Worm (Caenorhabditis elegans) whole organism, L4 larva: ENCODE results near the gene F09A5.3.

Source experiments
- F10B5.3 ChIP-seq: sonication (generic microtip); optimal IDR thresholded peaks from 2 replicates; lab custom pipeline; 2016; ENCODE audit warnings: mild to moderate bottlenecking, missing genetic modification characterization, missing compliant biosample characterization
- F26F4.8 ChIP-seq: fragments of 200-800 bp; sonication (Bioruptor generic); conservative IDR thresholded peaks from 2 replicates; pipeline ENCODE4 v1.3.6; 2022; ENCODE audit warnings: missing genetic modification characterization, missing compliant biosample characterization
- F37D6.2 ChIP-seq: sonication (generic microtip); optimal IDR thresholded peaks from 2 replicates; lab custom pipeline; 2016; ENCODE audit warnings: mild to moderate bottlenecking, missing genetic modification characterization, missing compliant biosample characterization
- Y105C5A.15 ChIP-seq: fragments of 200-800 bp; sonication (Bioruptor generic); IDR thresholded peaks from 2 replicates; pipeline ENCODE4 v1.3.6; 2022; ENCODE audit warnings: missing genetic modification characterization, missing compliant biosample characterization
- Y5F2A.4 ChIP-seq: fragments of 200-800 bp; sonication (Bioruptor generic); optimal IDR thresholded peaks from 2 replicates; lab custom pipeline; 2018; ENCODE audit warnings: mild to moderate bottlenecking, missing genetic modification characterization, missing compliant biosample characterization
- ZK337.2 ChIP-seq: fragments of 200-800 bp; sonication (Bioruptor generic); IDR thresholded peaks from 2 replicates; pipeline ENCODE4 v1.3.6; 2022; ENCODE audit warnings: missing genetic modification reagents, missing genetic modification characterization, missing compliant biosample characterization
- aly-2 ChIP-seq: sonication (generic microtip); optimal IDR thresholded peaks from 2 replicates; lab custom pipeline; 2018; ENCODE audit warnings: missing biosample characterization, missing genetic modification characterization
- ama-1 ChIP-seq: fragments of 150-350 bp; optimal IDR thresholded peaks from 2 replicates; lab custom pipeline; 2014; ENCODE audit warnings: inconsistent platforms, mixed read lengths
- ceh-32 ChIP-seq: sonication (generic microtip); optimal IDR thresholded peaks from 2 replicates; lab custom pipeline; 2016; ENCODE audit warnings: mild to moderate bottlenecking, missing genetic modification characterization, missing compliant biosample characterization; ENCODE audit not compliant: poor library complexity
- ceh-44 ChIP-seq: fragments of 200-800 bp; sonication (Bioruptor generic); IDR thresholded peaks from 2 replicates; pipeline ENCODE4 v1.3.6; 2022; ENCODE audit warnings: missing genetic modification reagents, missing genetic modification characterization, missing compliant biosample characterization
- ceh-62 ChIP-seq: sonication (generic microtip); optimal IDR thresholded peaks from 2 replicates; lab custom pipeline; 2017; ENCODE audit warnings: missing biosample characterization, missing genetic modification characterization
- ceh-82 ChIP-seq: sonication (generic microtip); optimal IDR thresholded peaks from 2 replicates; lab custom pipeline; 2017; ENCODE audit warnings: missing biosample characterization, missing genetic modification characterization
- cey-2 ChIP-seq: sonication (generic microtip); optimal IDR thresholded peaks from 3 replicates; lab custom pipeline; 2017; ENCODE audit warnings: missing genetic modification characterization, mild to moderate bottlenecking, missing compliant biosample characterization, antibody characterized with exemption, borderline replicate concordance; ENCODE audit not compliant: insufficient read depth
- ctbp-1 ChIP-seq: fragments of 200-800 bp; sonication (Bioruptor generic); IDR thresholded peaks from 2 replicates; pipeline ENCODE4 v1.3.6; 2022; ENCODE audit warnings: missing genetic modification reagents, missing genetic modification characterization, missing compliant biosample characterization
- daf-16 ChIP-seq, 3 experiments: sonication (generic microtip); optimal IDR thresholded peaks; 2 replicates each; lab custom pipeline; 2016 to 2017; ENCODE audit warnings: missing genetic modification characterization in 3 of 3, missing genetic modification reagents in 3 of 3, mild to moderate bottlenecking in 2 of 3, missing compliant biosample characterization in 2 of 3, missing biosample characterization in 1 of 3, moderate library complexity in 1 of 3
- daf-19 ChIP-seq: fragments of 200-800 bp; sonication (Bioruptor generic); conservative IDR thresholded peaks from 2 replicates; pipeline ENCODE4 v1.3.6; 2022; ENCODE audit warnings: missing genetic modification characterization, missing compliant biosample characterization
- dmd-8 ChIP-seq: fragments of 200-800 bp; sonication (Bioruptor generic); IDR thresholded peaks from 2 replicates; pipeline ENCODE4 v1.3.6; 2022; ENCODE audit warnings: missing genetic modification characterization, missing compliant biosample characterization
- dmd-9 ChIP-seq: fragments of 200-800 bp; sonication (Bioruptor generic); IDR thresholded peaks from 2 replicates; pipeline ENCODE4 v1.3.6; 2022; ENCODE audit warnings: missing genetic modification reagents, missing genetic modification characterization, missing compliant biosample characterization
- egl-27 ChIP-seq: sonication (generic microtip); optimal IDR thresholded peaks from 3 replicates; lab custom pipeline; 2017; ENCODE audit warnings: missing biosample characterization, missing genetic modification reagents, missing genetic modification characterization
- fkh-10 ChIP-seq: fragments of 150-350 bp; optimal IDR thresholded peaks from 2 replicates; lab custom pipeline; 2014; ENCODE audit warnings: missing biosample characterization, missing genetic modification reagents, missing genetic modification characterization
- hif-1 ChIP-seq, 2 experiments: sonication (generic microtip); optimal IDR thresholded peaks; 2 replicates each; lab custom pipeline; 2016 to 2017; ENCODE audit warnings: missing compliant biosample characterization in 2 of 2, missing genetic modification characterization in 2 of 2, missing genetic modification reagents in 2 of 2, missing genotype in 2 of 2, mild to moderate bottlenecking in 1 of 2
- hlh-30 ChIP-seq: sonication (generic microtip); optimal IDR thresholded peaks from 2 replicates; lab custom pipeline; 2017; ENCODE audit warnings: antibody characterized with exemption, mild to moderate bottlenecking, missing genetic modification characterization, missing compliant biosample characterization; ENCODE audit not compliant: insufficient read depth
- hmg-1.1 ChIP-seq: fragments of 200-800 bp; sonication (Bioruptor generic); IDR thresholded peaks from 2 replicates; pipeline ENCODE4 v1.3.6; 2022; ENCODE audit warnings: missing genetic modification reagents, missing genetic modification characterization, missing compliant biosample characterization
- lim-7 ChIP-seq: fragments of 200-800 bp; sonication (Bioruptor generic); IDR thresholded peaks from 2 replicates; pipeline ENCODE4 v1.3.6; 2022; ENCODE audit warnings: missing genetic modification characterization, missing compliant biosample characterization
- lin-1 ChIP-seq: fragments of 200-800 bp; sonication (Bioruptor generic); IDR thresholded peaks from 2 replicates; pipeline ENCODE4 v1.3.6; 2022; ENCODE audit warnings: missing genetic modification reagents, missing genetic modification characterization, missing compliant biosample characterization
- lin-13 ChIP-seq: fragments of 150-350 bp; optimal IDR thresholded peaks from 2 replicates; lab custom pipeline; 2014; ENCODE audit warnings: missing biosample characterization, missing genetic modification reagents, missing genetic modification characterization
- lin-15B ChIP-seq: fragments of 150-350 bp; sonication (generic microtip); optimal IDR thresholded peaks from 3 replicates; lab custom pipeline; 2014; ENCODE audit warnings: missing biosample characterization, missing genetic modification characterization
- lin-39 ChIP-seq: fragments of 150-350 bp; optimal IDR thresholded peaks from 2 replicates; lab custom pipeline; 2014; ENCODE audit warnings: missing biosample characterization, missing genetic modification reagents, missing genetic modification characterization
- lsy-2 ChIP-seq, 2 experiments: fragments of 150-350 bp in 1 of 2; sonication (generic microtip) in 1 of 2; optimal IDR thresholded peaks; 2 replicates each; lab custom pipeline; 2014 to 2017; ENCODE audit warnings: missing biosample characterization in 2 of 2, missing genetic modification characterization in 2 of 2
- madf-9 ChIP-seq: fragments of 200-800 bp; sonication (Bioruptor generic); conservative IDR thresholded peaks from 2 replicates; pipeline ENCODE4 v1.3.6; 2022; ENCODE audit warnings: missing genetic modification reagents, missing genetic modification characterization, missing compliant biosample characterization
- mdl-1 ChIP-seq, 2 experiments: fragments of 150-350 bp in 1 of 2; sonication (generic microtip) in 1 of 2; optimal IDR thresholded peaks; 2 replicates each; lab custom pipeline; 2014 to 2017; ENCODE audit warnings: missing biosample characterization in 2 of 2, missing genetic modification characterization in 2 of 2
- nhr-10 ChIP-seq: fragments of 150-350 bp; optimal IDR thresholded peaks from 2 replicates; lab custom pipeline; 2014; ENCODE audit warnings: missing biosample characterization, missing genetic modification characterization
- nhr-11 ChIP-seq: fragments of 150-350 bp; optimal IDR thresholded peaks from 2 replicates; lab custom pipeline; 2014; ENCODE audit warnings: missing biosample characterization, missing genetic modification characterization
- nhr-111 ChIP-seq: fragments of 200-800 bp; sonication (Bioruptor generic); optimal IDR thresholded peaks from 2 replicates; lab custom pipeline; 2018; ENCODE audit warnings: mild to moderate bottlenecking, missing genetic modification characterization, missing compliant biosample characterization
- nhr-237 ChIP-seq: sonication (generic microtip); optimal IDR thresholded peaks from 2 replicates; lab custom pipeline; 2017; ENCODE audit warnings: missing biosample characterization, missing genetic modification characterization
- nhr-28 ChIP-seq: fragments of 150-350 bp; optimal IDR thresholded peaks from 2 replicates; lab custom pipeline; 2014; ENCODE audit warnings: missing biosample characterization, missing genetic modification characterization
- nhr-41 ChIP-seq: fragments of 200-800 bp; sonication (Bioruptor generic); IDR thresholded peaks from 2 replicates; pipeline ENCODE4 v1.3.6; 2022; ENCODE audit warnings: missing genetic modification reagents, missing genetic modification characterization, missing compliant biosample characterization
- nhr-6 ChIP-seq: fragments of 150-350 bp; optimal IDR thresholded peaks from 2 replicates; lab custom pipeline; 2014; ENCODE audit warnings: missing biosample characterization, missing genetic modification characterization
- nhr-76 ChIP-seq: fragments of 150-350 bp; optimal IDR thresholded peaks from 2 replicates; lab custom pipeline; 2014; ENCODE audit warnings: missing biosample characterization, missing genetic modification characterization
- nhr-77 ChIP-seq: fragments of 150-350 bp; optimal IDR thresholded peaks from 2 replicates; lab custom pipeline; 2014; ENCODE audit warnings: missing biosample characterization, missing genetic modification characterization
- pha-4 ChIP-seq, 2 experiments: fragments of 150-350 bp in 1 of 2; fragments of 200-800 bp in 1 of 2; sonication (Bioruptor generic) in 1 of 2; IDR thresholded peaks in 1 of 2; optimal IDR thresholded peaks in 1 of 2; 2 replicates each; pipeline versions ENCODE4 v1.3.6 to Lab custom; 2014 to 2022; ENCODE audit warnings: missing genetic modification characterization in 2 of 2, missing genetic modification reagents in 2 of 2, missing biosample characterization in 1 of 2, missing compliant biosample characterization in 1 of 2
- sdz-12 ChIP-seq: fragments of 200-800 bp; sonication (Bioruptor generic); optimal IDR thresholded peaks from 2 replicates; lab custom pipeline; 2018; ENCODE audit warnings: mild to moderate bottlenecking, missing genetic modification characterization, missing compliant biosample characterization
- set-16 ChIP-seq: fragments of 200-800 bp; sonication (Bioruptor generic); IDR thresholded peaks from 2 replicates; pipeline ENCODE4 v1.3.6; 2022; ENCODE audit warnings: missing genetic modification reagents, missing genetic modification characterization, missing compliant biosample characterization
- spr-1 ChIP-seq: sonication (generic microtip); optimal IDR thresholded peaks from 2 replicates; lab custom pipeline; 2016; ENCODE audit warnings: mild to moderate bottlenecking, missing genetic modification characterization, missing compliant biosample characterization
- tra-1 ChIP-seq: fragments of 200-800 bp; sonication (Bioruptor generic); IDR thresholded peaks from 2 replicates; pipeline ENCODE4 v1.3.6; 2022; ENCODE audit warnings: missing genetic modification reagents, missing genetic modification characterization, missing compliant biosample characterization
- unc-130 ChIP-seq: sonication (generic microtip); optimal IDR thresholded peaks from 2 replicates; lab custom pipeline; 2016; ENCODE audit warnings: missing genetic modification reagents, missing genetic modification characterization, missing compliant biosample characterization
- unc-39 ChIP-seq: sonication (generic microtip); optimal IDR thresholded peaks from 2 replicates; lab custom pipeline; 2017; ENCODE audit warnings: missing biosample characterization, missing genetic modification characterization
- vab-7 ChIP-seq: fragments of 200-800 bp; sonication (Bioruptor generic); IDR thresholded peaks from 2 replicates; pipeline ENCODE4 v1.3.6; 2022; ENCODE audit warnings: missing genetic modification reagents, missing genetic modification characterization, missing compliant biosample characterization
- zag-1 ChIP-seq: fragments of 150-350 bp; optimal IDR thresholded peaks from 2 replicates; lab custom pipeline; 2014; ENCODE audit warnings: missing biosample characterization, missing genetic modification characterization
- zip-2 ChIP-seq: fragments of 150-350 bp; optimal IDR thresholded peaks from 2 replicates; lab custom pipeline; 2014; ENCODE audit warnings: missing biosample characterization, missing genetic modification characterization
- ztf-11 ChIP-seq: fragments of 150-350 bp; optimal IDR thresholded peaks from 2 replicates; lab custom pipeline; 2014; ENCODE audit warnings: missing biosample characterization, missing genetic modification characterization

The F09A5.3 gene

ce11 chrX:13104966-13105365 is 36.4 kb upstream of the F09A5.3 start, which contains the start of gene F17H10.1 (continued):
- TF ChIP-seq lin-1 (GFP tag; lab: Robert Waterston, UW) (peak; percentile 90), nhr-6 (no peak), F10B5.3 (tag; lab: Kevin White, UChicago) (no peak), pha-4 (GFP tag; IDR thresholded peaks at IDR 0.05; lab: Robert Waterston, UW) (no peak), pha-4 (tag; optimal IDR thresholded peaks at IDR 0.05; lab: Kevin White, UChicago) (no peak), madf-9 (GFP tag; lab: Robert Waterston, UW) (peak; percentile 65; the same call in 1 of the 2 replicates), vab-7 (GFP tag; lab: Robert Waterston, UW) (no peak), ceh-82 (tag; lab: Kevin White, UChicago) (no peak), daf-16 (GFP tag; optimal IDR thresholded peaks at IDR 0.05; lab: Kevin White, UChicago) (peak; percentile 62 to 84), daf-16 (tag; optimal IDR thresholded peaks at IDR 0.05; lab: Kevin White, UChicago) (peak; percentile 92), lsy-2 (tag; optimal IDR thresholded peaks at IDR 0.05; lab: Kevin White, UChicago) (peak in 1 of 2 experiments; percentile 57), ama-1 (lab: Kevin White, UChicago) (no peak), lim-7 (GFP tag; lab: Robert Waterston, UW) (no peak), zip-2 (no peak), F37D6.2 (tag; lab: Kevin White, UChicago) (no peak), hmg-1.1 (peak; percentile 77), ceh-32 (tag; lab: Kevin White, UChicago) (no peak), cey-2 (tag; lab: Kevin White, UChicago) (no peak), lin-13 (GFP tag; lab: Kevin White, UChicago) (peak; percentile 67), fkh-10 (GFP tag; lab: Kevin White, UChicago) (no peak), zag-1 (no peak), nhr-41 (GFP tag; lab: Robert Waterston, UW) (peak; percentile 82), mdl-1 (tag; optimal IDR thresholded peaks at IDR 0.05; lab: Kevin White, UChicago) (peak; percentile 96 to 99), Y105C5A.15 (0 out of 2 replicates have a peak, but pooled peaks have one; percentile 52), daf-19 (GFP tag; lab: Robert Waterston, UW) (no peak), ctbp-1 (peak; percentile 46; the same call in 1 of the 2 replicates), aly-2 (no peak), ceh-44 (GFP tag; lab: Robert Waterston, UW) (no peak), egl-27 (tag; lab: Kevin White, UChicago) (no peak), unc-39 (tag; lab: Kevin White, UChicago) (no peak), spr-1 (tag; lab: Kevin White, UChicago) (peak; percentile 48), ZK337.2 (GFP tag; lab: Robert Waterston, UW) (no peak), lin-39 (no peak), nhr-237 (tag; lab: Kevin White, UChicago) (no peak), nhr-11 (tag; lab: Kevin White, UChicago) (peak; percentile 84), lin-15B (no peak), sdz-12 (GFP tag; lab: Kevin White, UChicago) (no peak), dmd-9 (GFP tag; lab: Robert Waterston, UW) (peak; percentile 85), hlh-30 (peak; percentile 100), nhr-76 (tag; lab: Kevin White, UChicago) (no peak), unc-130 (no peak), Y5F2A.4 (GFP tag; lab: Kevin White, UChicago) (no peak), nhr-28 (tag; lab: Kevin White, UChicago) (peak; percentile 97), ceh-62 (no peak), nhr-77 (peak; percentile 84), hif-1 (tag; optimal IDR thresholded peaks at IDR 0.05; lab: Kevin White, UChicago) (peak; percentile 77 to 98), set-16 (GFP tag; lab: Robert Waterston, UW) (peak; percentile 62; the same call in 1 of the 2 replicates), F26F4.8 (GFP tag; lab: Robert Waterston, UW) (no peak), ztf-11 (tag; lab: Kevin White, UChicago) (no peak), dmd-8 (GFP tag; lab: Robert Waterston, UW) (no peak), nhr-10 (tag; lab: Kevin White, UChicago) (no peak), nhr-111 (GFP tag; lab: Kevin White, UChicago) (no peak), tra-1 (peak; percentile 93)
